Worm (Caenorhabditis elegans) whole organism, L4/young adult: Measurements from ENCODE around the gene C40A11.3.
"Not testable (repeated sequence)": the region's sequence is repeated elsewhere in the genome, so short reads cannot be mapped to it uniquely, and the experiment has no call there.

Experiments used
- W03F9.2 ChIP-seq: fragments of 150-350 bp; optimal IDR thresholded peaks from 2 replicates; lab custom pipeline; 2014; ENCODE audit warnings: missing biosample characterization, missing genetic modification characterization
- dao-5 ChIP-seq: sonication (generic microtip); optimal IDR thresholded peaks from 2 replicates; lab custom pipeline; 2016; ENCODE audit warnings: missing genotype, missing genetic modification characterization, moderate library complexity, missing compliant biosample characterization
- him-1 ChIP-seq: sonication (generic microtip); optimal IDR thresholded peaks from 2 replicates; lab custom pipeline; 2016; ENCODE audit warnings: missing genotype, missing genetic modification reagents, missing genetic modification characterization, missing compliant biosample characterization

Gene C40A11.3

ce11 chrII:2130770-2131169 is 10.1 kb upstream of the C40A11.3 start, which contains the start of gene sdz-28:
sdz-28 (plus strand) TSS chrII:2131070.
- TF ChIP-seq W03F9.2 (no peak), him-1 (tag; lab: Kevin White, UChicago) (no peak), dao-5 (no peak)

ce11 chrII:2135604-2136003 is 5.3 kb upstream of the C40A11.3 start, which contains the start of gene hpo-7:
hpo-7 (minus strand) TSS chrII:2135704.
- TF ChIP-seq him-1 (tag; lab: Kevin White, UChicago) = no peak
- TF ChIP-seq W03F9.2 = no peak
- TF ChIP-seq dao-5 = no peak

- TF ChIP-seq W03F9.2 (no peak), dao-5 (no peak), him-1 (tag; lab: Kevin White, UChicago) (no peak)
These were observed 3.7 kb upstream of the C40A11.3 start, which contains the start of gene C40A11.4 for ce11 chrII:2137235-2137634. C40A11.4 (plus strand) TSS chrII:2137422.

ce11 chrII:2138901-2139300 is 2.0 kb upstream of the C40A11.3 start:
- TF ChIP-seq W03F9.2 (no peak), him-1 (tag; lab: Kevin White, UChicago) (no peak), dao-5 (no peak)

- TF ChIP-seq dao-5 (no peak), him-1 (tag; lab: Kevin White, UChicago) (no peak), W03F9.2 (no peak)
These were observed 4.6 kb downstream of the C40A11.3 start, which contains the start of gene C40A11.6 for ce11 chrII:2145566-2145965. C40A11.6 (minus strand) TSS chrII:2145666.

- TF ChIP-seq him-1 (tag; lab: Kevin White, UChicago) = no peak
- no peak for TF ChIP-seq dao-5
- no peak for TF ChIP-seq W03F9.2
These were observed 6.0 kb downstream of the C40A11.3 start, which contains the start of gene C40A11.2 for ce11 chrII:2146900-2147375. C40A11.2 (plus strand) TSS chrII:2146950.

- TF ChIP-seq W03F9.2 (no peak), him-1 (tag; lab: Kevin White, UChicago) (no peak), dao-5 (no peak)
These were observed 9.6 kb downstream of the C40A11.3 start, which contains the start of the genes C40A11.7 and C40A11.8 for ce11 chrII:2150485-2150985. C40A11.7 (minus strand) TSS chrII:2150585. C40A11.8 (minus strand) TSS chrII:2150935.

ce11 chrII:2152455-2152854 is 11.5 kb downstream of the C40A11.3 start:
- TF ChIP-seq dao-5 = no peak
- no peak for TF ChIP-seq W03F9.2
- TF ChIP-seq him-1 (tag; lab: Kevin White, UChicago) = no peak

ce11 chrII:2153708-2154107 is 12.8 kb downstream of the C40A11.3 start, which contains the start of gene math-18:
math-18 (plus strand) TSS chrII:2154008.
- TF ChIP-seq W03F9.2; dao-5; him-1 (tag; lab: Kevin White, UChicago): not testable (repeated sequence)

- not testable (repeated sequence) for TF ChIP-seq dao-5; him-1 (tag; lab: Kevin White, UChicago); W03F9.2
These were observed 22.5 kb downstream of the C40A11.3 start, which contains the start of gene C33C12.11 for ce11 chrII:2163370-2163882. C33C12.11 (minus strand) TSS chrII:2163832.

ce11 chrII:2166376-2166775 is 25.5 kb downstream of the C40A11.3 start, which contains the start of gene C33C12.4:
C33C12.4 (minus strand) TSS chrII:2166476.
- TF ChIP-seq him-1 (tag; lab: Kevin White, UChicago) = no peak
- no peak for TF ChIP-seq dao-5
- no peak for TF ChIP-seq W03F9.2

- TF ChIP-seq dao-5 = no peak
- no peak for TF ChIP-seq W03F9.2
- no peak for TF ChIP-seq him-1 (tag; lab: Kevin White, UChicago)
These were observed 27.5 kb downstream of the C40A11.3 start, which contains the start of gene fbxb-38 for ce11 chrII:2168374-2168773. fbxb-38 (minus strand) TSS chrII:2168763.

ce11 chrII:2170085-2170484 is 29.2 kb downstream of the C40A11.3 start, which contains the start of gene C33C12.12:
C33C12.12 (minus strand) TSS chrII:2170185.
- TF ChIP-seq dao-5 (no peak), him-1 (tag; lab: Kevin White, UChicago) (no peak), W03F9.2 (no peak)

ce11 chrII:2175367-2175766 is 34.5 kb downstream of the C40A11.3 start, which contains the start of gene C33C12.7:
C33C12.7 (minus strand) TSS chrII:2175467.
- TF ChIP-seq him-1 (tag; lab: Kevin White, UChicago) (no peak), dao-5 (no peak), W03F9.2 (no peak)

- TF ChIP-seq dao-5 (no peak), W03F9.2 (no peak), him-1 (tag; lab: Kevin White, UChicago) (no peak)
These were observed 35.8 kb downstream of the C40A11.3 start, which contains the start of gene gba-1 for ce11 chrII:2176688-2177087. gba-1 (plus strand) TSS chrII:2176741.
